Fruit fly (Drosophila melanogaster) Kc167 (cell line): ENCODE results near the gene rdgA.

Source experiments
- h ChIP-seq: fragments of >200 bp; optimal IDR thresholded peaks from 3 replicates; lab custom pipeline; 2018; ENCODE audit warnings: missing external identifiers
- psq ChIP-seq: fragments of >200 bp; optimal IDR thresholded peaks from 2 replicates; lab custom pipeline; 2017; ENCODE audit warnings: missing external identifiers
- ttk ChIP-seq: sonication (Bioruptor generic); optimal IDR thresholded peaks from 2 replicates; lab custom pipeline; 2017; ENCODE audit warnings: missing external identifiers

DNA sequence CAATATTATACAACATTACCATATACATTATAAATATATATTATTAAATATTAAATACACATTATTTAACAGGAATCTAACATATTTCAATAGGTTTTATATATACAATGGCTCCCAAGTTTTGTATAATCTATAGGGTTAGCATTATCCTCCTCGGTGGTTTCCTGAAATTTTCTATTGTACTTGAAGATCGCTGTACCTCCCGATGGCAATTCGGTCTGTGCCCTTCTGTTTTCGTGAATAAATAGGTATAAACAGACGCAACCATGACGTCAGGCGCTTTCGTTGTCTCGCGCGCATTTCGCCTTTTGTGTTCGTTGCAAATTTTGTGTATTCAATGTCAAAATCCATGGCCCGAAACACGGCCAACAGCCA is 11.9 kb upstream of the rdgA start:
- TF ChIP-seq ttk (lab: Kevin White, UChicago) (no peak), h (lab: Kevin White, UChicago) (no peak), psq (no peak)
